Worm (Caenorhabditis elegans) whole organism, L4/young adult: Measurements from ENCODE around the gene nlp-67.

Source experiments
- W03F9.2 ChIP-seq: fragments of 150-350 bp; optimal IDR thresholded peaks from 2 replicates; lab custom pipeline; 2014; ENCODE audit warnings: missing biosample characterization, missing genetic modification characterization
- dao-5 ChIP-seq: sonication (generic microtip); optimal IDR thresholded peaks from 2 replicates; lab custom pipeline; 2016; ENCODE audit warnings: missing genotype, missing genetic modification characterization, moderate library complexity, missing compliant biosample characterization
- him-1 ChIP-seq: sonication (generic microtip); optimal IDR thresholded peaks from 2 replicates; lab custom pipeline; 2016; ENCODE audit warnings: missing genotype, missing genetic modification reagents, missing genetic modification characterization, missing compliant biosample characterization

- TF ChIP-seq him-1 (tag; lab: Kevin White, UChicago) (no peak), W03F9.2 (tag; lab: Kevin White, UChicago) (no peak), dao-5 (tag; lab: Kevin White, UChicago) (no peak)
Measured at ce11 chrX:16166484-16166883, 17.7 kb upstream of the nlp-67 start.
